Worm (Caenorhabditis elegans): ENCODE measurements around the gene F54D8.10.

F54D8.10 gene

DNA sequence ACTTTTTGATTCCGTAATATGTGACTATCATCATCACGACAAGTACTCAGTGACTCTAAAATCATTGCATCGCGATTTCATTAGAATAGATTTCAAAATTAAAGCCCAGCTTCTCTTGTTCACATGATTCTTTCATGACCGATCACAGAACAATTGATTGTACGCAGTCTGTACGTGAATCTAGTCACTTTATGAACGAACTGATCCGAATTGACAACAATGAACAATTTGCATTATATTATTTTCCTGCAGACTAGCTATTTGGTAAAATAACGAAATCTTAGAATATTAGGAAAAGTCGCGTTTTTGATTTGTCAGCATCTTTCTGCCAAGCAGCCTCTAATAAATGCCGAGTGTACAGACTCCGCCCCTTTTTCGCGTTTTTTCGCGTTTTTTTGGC, 4.9 kb downstream of the F54D8.10 start:
- no peak for TF ChIP-seq hmbx-1 (tag; optimal IDR thresholded peaks at IDR 0.05)
- no peak for TF ChIP-seq ets-7 (tag; optimal IDR thresholded peaks at IDR 0.05)
- no peak for TF ChIP-seq ama-1 (optimal IDR thresholded peaks at IDR 0.05)
- no peak for TF ChIP-seq tbx-37 (GFP tag; conservative IDR thresholded peaks at IDR 0.05)
- TF ChIP-seq hmg-4 (GFP tag; optimal IDR thresholded peaks at IDR 0.05), result no peak
- TF ChIP-seq B0310.2 (tag; optimal IDR thresholded peaks at IDR 0.05), result no peak
- no peak for TF ChIP-seq F13C5.2 (tag; optimal IDR thresholded peaks at IDR 0.05)
- TF ChIP-seq hnd-1 (tag; optimal IDR thresholded peaks at IDR 0.05), result no peak

DNA sequence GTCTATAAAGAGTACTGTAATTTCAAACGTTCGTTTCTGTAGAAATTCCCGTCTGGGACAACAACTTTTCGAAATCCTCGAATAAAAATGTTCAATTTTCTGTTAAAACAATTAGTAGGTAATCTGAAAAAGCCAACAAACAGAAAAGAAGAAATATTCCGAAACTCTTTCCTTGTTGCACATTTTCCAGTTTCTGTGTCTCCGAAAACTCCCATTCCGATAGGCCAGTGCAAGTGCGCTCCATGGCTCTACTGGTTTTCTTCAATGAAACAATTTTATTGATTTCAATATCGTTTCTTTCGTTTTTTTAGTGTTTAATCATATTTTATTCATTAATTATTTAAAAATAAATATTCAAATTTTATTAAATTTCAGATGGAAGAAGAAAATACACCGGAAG, 8.0 kb downstream of the F54D8.10 start, which contains the start of gene F54D8.6:
TSS of gene F54D8.6 (plus strand) at position 370 of the 400 bp plus-strand sequence.
- TF ChIP-seq ets-7 (tag; optimal IDR thresholded peaks at IDR 0.05) (no peak), aly-1 (tag; optimal IDR thresholded peaks at IDR 0.05) (no peak), hmbx-1 (tag; optimal IDR thresholded peaks at IDR 0.05) (no peak), F13C5.2 (tag; optimal IDR thresholded peaks at IDR 0.05) (no peak), flt-1 (GFP tag; IDR thresholded peaks at IDR 0.05) (no peak), scrt-1 (GFP tag; IDR thresholded peaks at IDR 0.05) (no peak), tbx-11 (GFP tag; IDR thresholded peaks at IDR 0.05) (no peak), tra-4 (tag; optimal IDR thresholded peaks at IDR 0.05) (no peak), hmg-4 (GFP tag; optimal IDR thresholded peaks at IDR 0.05) (no peak), ceh-36 (tag; optimal IDR thresholded peaks at IDR 0.05) (no peak), sea-1 (GFP tag; conservative IDR thresholded peaks at IDR 0.05) (no peak), tbx-37 (GFP tag; conservative IDR thresholded peaks at IDR 0.05) (no peak), pes-1 (GFP tag; IDR thresholded peaks at IDR 0.05) (no peak; the same call in 1 of the 2 replicates), ama-1 (optimal IDR thresholded peaks at IDR 0.05) (no peak), ceh-13 (GFP tag; optimal IDR thresholded peaks at IDR 0.05) (no peak), hnd-1 (tag; optimal IDR thresholded peaks at IDR 0.05) (no peak), B0310.2 (tag; optimal IDR thresholded peaks at IDR 0.05) (no peak)

DNA sequence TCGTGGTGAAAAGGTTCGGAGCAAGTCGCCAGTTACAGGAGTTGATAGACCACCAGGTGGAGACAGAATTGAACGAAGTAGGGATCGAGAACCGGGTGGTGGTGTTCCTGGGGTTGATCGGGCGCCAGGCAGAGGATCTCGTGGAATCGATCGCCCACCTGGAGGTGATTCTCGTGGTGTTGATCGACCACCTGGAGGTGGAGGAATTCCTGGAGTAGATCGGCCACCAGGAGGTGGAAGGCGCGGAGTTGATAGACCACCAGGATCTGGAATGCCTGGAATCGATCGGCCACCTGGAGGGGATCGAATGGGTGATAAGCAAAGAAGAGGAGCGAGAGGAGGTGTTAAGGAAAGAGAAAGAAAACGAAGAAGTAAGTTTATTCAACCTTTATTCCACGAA, 10.9 kb downstream of the F54D8.10 start:
- TF ChIP-seq hmg-4 (GFP tag; optimal IDR thresholded peaks at IDR 0.05) (no peak), tbx-37 (GFP tag; conservative IDR thresholded peaks at IDR 0.05) (no peak), aly-1 (tag; optimal IDR thresholded peaks at IDR 0.05) (no peak), tbx-11 (GFP tag; IDR thresholded peaks at IDR 0.05) (no peak), ceh-36 (tag; optimal IDR thresholded peaks at IDR 0.05) (no peak), sea-1 (GFP tag; conservative IDR thresholded peaks at IDR 0.05) (no peak), ceh-13 (GFP tag; optimal IDR thresholded peaks at IDR 0.05) (no peak), pes-1 (GFP tag; IDR thresholded peaks at IDR 0.05) (no peak), scrt-1 (GFP tag; IDR thresholded peaks at IDR 0.05) (no peak), ets-7 (tag; optimal IDR thresholded peaks at IDR 0.05) (no peak), hnd-1 (tag; optimal IDR thresholded peaks at IDR 0.05) (no peak), tra-4 (tag; optimal IDR thresholded peaks at IDR 0.05) (no peak), F13C5.2 (tag; optimal IDR thresholded peaks at IDR 0.05) (no peak), B0310.2 (tag; optimal IDR thresholded peaks at IDR 0.05) (no peak), ama-1 (optimal IDR thresholded peaks at IDR 0.05) (no peak), hmbx-1 (tag; optimal IDR thresholded peaks at IDR 0.05) (no peak), flt-1 (GFP tag; IDR thresholded peaks at IDR 0.05) (no peak)

DNA sequence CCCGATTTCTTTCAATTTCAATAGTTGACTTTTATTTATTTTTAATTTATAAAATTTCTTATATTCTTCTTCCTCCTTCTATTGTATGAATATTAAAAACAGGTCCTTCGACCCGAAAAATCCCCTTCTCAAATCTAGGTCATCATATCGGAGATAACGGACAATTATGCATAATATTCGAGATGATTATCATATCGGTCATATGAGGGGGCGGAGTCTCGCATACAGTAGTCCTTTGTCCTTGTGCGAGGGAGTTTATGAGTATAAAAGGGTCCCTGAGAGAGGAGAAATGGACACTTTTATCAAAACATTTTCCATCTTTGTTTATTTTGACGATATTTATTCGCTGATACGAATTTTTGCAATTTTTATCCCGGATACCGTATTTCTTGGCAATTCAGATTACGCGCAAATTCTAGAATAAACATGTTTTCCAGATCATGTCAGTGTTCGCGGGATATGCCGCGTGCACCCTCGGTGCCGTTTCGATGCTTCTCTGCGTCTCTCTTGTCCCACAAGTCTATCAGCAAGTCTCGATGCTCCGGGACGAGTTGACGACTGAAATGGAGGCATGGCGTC, 12.4 kb downstream of the F54D8.10 start, which contains the start of gene dpy-17:
TSS of gene dpy-17 (plus strand) at position 438 of the 579 bp plus-strand sequence.
- TF ChIP-seq hmbx-1 (tag; optimal IDR thresholded peaks at IDR 0.05) (no peak), scrt-1 (GFP tag; IDR thresholded peaks at IDR 0.05) (0 out of 2 replicates have a peak, but pooled peaks have one; percentile 42), sea-1 (GFP tag; conservative IDR thresholded peaks at IDR 0.05) (0 out of 2 replicates have a peak, but pooled peaks have one; percentile 20), hmg-4 (GFP tag; optimal IDR thresholded peaks at IDR 0.05) (peak; percentile 54), flt-1 (GFP tag; IDR thresholded peaks at IDR 0.05) (no peak), pes-1 (GFP tag; IDR thresholded peaks at IDR 0.05) (no peak), B0310.2 (tag; optimal IDR thresholded peaks at IDR 0.05) (no peak), ama-1 (optimal IDR thresholded peaks at IDR 0.05) (peak; percentile 71), hnd-1 (tag; optimal IDR thresholded peaks at IDR 0.05) (no peak), ceh-36 (tag; optimal IDR thresholded peaks at IDR 0.05) (peak; percentile 17)

DNA sequence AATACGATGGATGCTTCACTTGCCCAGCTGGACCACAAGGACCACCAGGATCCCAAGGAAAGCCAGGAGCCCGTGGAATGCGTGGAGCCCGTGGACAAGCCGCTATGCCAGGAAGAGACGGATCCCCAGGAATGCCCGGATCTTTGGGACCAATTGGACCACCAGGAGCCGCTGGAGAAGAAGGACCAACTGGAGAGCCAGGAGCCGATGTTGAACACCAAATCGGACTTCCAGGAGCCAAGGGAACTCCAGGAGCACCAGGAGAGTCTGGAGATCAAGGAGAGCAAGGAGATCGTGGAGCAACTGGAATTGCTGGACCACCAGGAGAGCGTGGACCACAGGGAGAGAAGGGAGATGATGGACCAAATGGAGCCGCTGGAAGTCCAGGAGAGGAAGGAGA, 13.4 kb downstream of the F54D8.10 start:
- TF ChIP-seq flt-1 (GFP tag; IDR thresholded peaks at IDR 0.05), result 0 out of 2 replicates have a peak, but pooled peaks have one; percentile 5
- TF ChIP-seq aly-1 (tag; optimal IDR thresholded peaks at IDR 0.05), result peak; percentile 74
- no peak for TF ChIP-seq ceh-13 (GFP tag; optimal IDR thresholded peaks at IDR 0.05)

DNA sequence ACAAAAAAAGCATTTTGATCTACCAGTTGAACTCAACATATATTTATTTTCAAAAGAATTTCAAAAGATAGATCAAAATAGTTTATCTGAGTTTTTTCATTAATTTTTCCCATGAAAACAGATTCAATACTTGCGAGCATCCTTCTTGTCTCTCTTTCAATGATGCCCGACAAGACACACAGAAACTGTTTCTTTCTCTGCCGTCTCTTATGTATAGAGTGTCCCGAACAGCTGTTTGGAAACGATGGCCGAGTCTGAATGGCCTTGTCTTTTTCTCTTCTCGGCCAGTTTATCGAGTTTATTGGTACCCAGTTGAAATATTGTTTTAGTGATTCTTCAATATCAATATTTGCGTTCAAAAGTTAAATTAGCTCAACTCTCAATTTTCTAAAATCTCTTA, 14.1 kb downstream of the F54D8.10 start:
- peak; percentile 32 for TF ChIP-seq F13C5.2 (tag; optimal IDR thresholded peaks at IDR 0.05)
- no peak for TF ChIP-seq ceh-36 (tag; optimal IDR thresholded peaks at IDR 0.05)
- TF ChIP-seq scrt-1 (GFP tag; IDR thresholded peaks at IDR 0.05), result no peak
- TF ChIP-seq ceh-13 (GFP tag; optimal IDR thresholded peaks at IDR 0.05), result no peak
- no peak for TF ChIP-seq hmbx-1 (tag; optimal IDR thresholded peaks at IDR 0.05)
- no peak for TF ChIP-seq tbx-37 (GFP tag; conservative IDR thresholded peaks at IDR 0.05)
- TF ChIP-seq hmg-4 (GFP tag; optimal IDR thresholded peaks at IDR 0.05), result peak; percentile 53
- no peak for TF ChIP-seq flt-1 (GFP tag; IDR thresholded peaks at IDR 0.05)
- TF ChIP-seq B0310.2 (tag; optimal IDR thresholded peaks at IDR 0.05), result no peak

DNA sequence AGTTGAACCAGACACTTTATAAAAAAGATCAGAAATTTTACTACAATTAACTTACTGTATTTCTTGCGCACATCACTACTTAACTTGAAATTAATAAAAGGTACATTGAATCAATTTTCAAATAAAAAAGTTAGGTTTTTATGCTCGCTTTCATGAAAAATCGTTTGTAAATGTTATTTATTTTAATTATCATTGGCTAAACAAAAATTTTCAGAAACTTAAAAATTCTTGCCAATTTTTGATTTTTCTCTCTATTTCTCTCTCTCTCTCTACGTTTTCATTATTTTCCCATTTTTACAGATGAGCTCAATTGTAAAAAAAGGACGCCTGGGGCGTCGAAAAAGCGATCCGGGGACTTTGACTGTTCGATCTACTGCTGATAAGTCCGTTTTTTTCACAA, 14.8 kb downstream of the F54D8.10 start, which contains the start of gene sax-2:
TSS of gene sax-2 (plus strand) at position 301 of the 400 bp plus-strand sequence.
- TF ChIP-seq flt-1 (GFP tag; IDR thresholded peaks at IDR 0.05) (no peak), B0310.2 (tag; optimal IDR thresholded peaks at IDR 0.05) (no peak), tbx-37 (GFP tag; conservative IDR thresholded peaks at IDR 0.05) (no peak), scrt-1 (GFP tag; IDR thresholded peaks at IDR 0.05) (no peak), ets-7 (tag; optimal IDR thresholded peaks at IDR 0.05) (no peak), hmbx-1 (tag; optimal IDR thresholded peaks at IDR 0.05) (no peak), ceh-13 (GFP tag; optimal IDR thresholded peaks at IDR 0.05) (no peak), pes-1 (GFP tag; IDR thresholded peaks at IDR 0.05) (no peak), ama-1 (optimal IDR thresholded peaks at IDR 0.05) (no peak), sea-1 (GFP tag; conservative IDR thresholded peaks at IDR 0.05) (no peak), hnd-1 (tag; optimal IDR thresholded peaks at IDR 0.05) (no peak), F13C5.2 (tag; optimal IDR thresholded peaks at IDR 0.05) (no peak), tra-4 (tag; optimal IDR thresholded peaks at IDR 0.05) (no peak), hmg-4 (GFP tag; optimal IDR thresholded peaks at IDR 0.05) (no peak)

Measured in whole organism, early embryonic.